Fruit fly (Drosophila melanogaster): ENCODE results near the gene Obp18a.

Gene Obp18a

dm6 chrX:19164726-19165125 lies 29.1 kb upstream of the Obp18a start (continued):
- TF ChIP-seq HHEX (GFP tag; optimal IDR thresholded peaks at IDR 0.05): peak; percentile 23
- no peak for TF ChIP-seq vvl (GFP tag; IDR thresholded peaks at IDR 0.05)
- no peak for TF ChIP-seq Bteb2 (GFP tag; optimal IDR thresholded peaks at IDR 0.05)
- peak; percentile 43 for TF ChIP-seq CG17359 (tag; optimal IDR thresholded peaks at IDR 0.05)
- no peak for TF ChIP-seq corto (GFP tag; optimal IDR thresholded peaks at IDR 0.05)
- no peak for TF ChIP-seq CG2199 (GFP tag; IDR thresholded peaks at IDR 0.05)
- TF ChIP-seq ash1 (GFP tag; optimal IDR thresholded peaks at IDR 0.05): no peak
- no peak for TF ChIP-seq B-H1 (GFP tag; IDR thresholded peaks at IDR 0.05)
- no peak for TF ChIP-seq emc (GFP tag; optimal IDR thresholded peaks at IDR 0.05)
- TF ChIP-seq Neu2 (GFP tag; optimal IDR thresholded peaks at IDR 0.05; ENCODE audit: borderline replicate concordance): no peak
- no peak for TF ChIP-seq btn (GFP tag; optimal IDR thresholded peaks at IDR 0.05)
- TF ChIP-seq en (GFP tag; optimal IDR thresholded peaks at IDR 0.05): no peak
- no peak for TF ChIP-seq NK7.1 (GFP tag; optimal IDR thresholded peaks at IDR 0.05)
- no peak; the same call in 1 of the 2 replicates for TF ChIP-seq CG6689 (GFP tag; IDR thresholded peaks at IDR 0.05)
- TF ChIP-seq CG7928 (GFP tag; optimal IDR thresholded peaks at IDR 0.05): no peak
- TF ChIP-seq CG10366 (GFP tag; IDR thresholded peaks at IDR 0.05): peak; percentile 7; the same call in 1 of the 2 replicates
- TF ChIP-seq cas (GFP tag; IDR thresholded peaks at IDR 0.05): no peak
- TF ChIP-seq Dfd (GFP tag; optimal IDR thresholded peaks at IDR 0.05): no peak
- no peak for TF ChIP-seq zen2 (GFP tag; IDR thresholded peaks at IDR 0.05; ENCODE audit: partially characterized antibody)
- peak; percentile 10 for TF ChIP-seq HLH54F (GFP tag; optimal IDR thresholded peaks at IDR 0.05)
- TF ChIP-seq CG9609 (GFP tag; optimal IDR thresholded peaks at IDR 0.05): peak; percentile 38
- TF ChIP-seq CG9932 (GFP tag; IDR thresholded peaks at IDR 0.05): no peak
- TF ChIP-seq danr (GFP tag; IDR thresholded peaks at IDR 0.05): no peak
- TF ChIP-seq CG18764 (GFP tag; optimal IDR thresholded peaks at IDR 0.05): peak; percentile 1
- no peak for TF ChIP-seq Atf3 (GFP tag; optimal IDR thresholded peaks at IDR 0.05)
- no peak for TF ChIP-seq CG13123 (GFP tag; optimal IDR thresholded peaks at IDR 0.05)
- peak; percentile 32 for TF ChIP-seq bab2 (GFP tag; optimal IDR thresholded peaks at IDR 0.05)
- no peak for TF ChIP-seq ro (GFP tag; IDR thresholded peaks at IDR 0.05)
- TF ChIP-seq Dip3 (GFP tag; optimal IDR thresholded peaks at IDR 0.05): peak; percentile 3
- TF ChIP-seq lmd (GFP tag; IDR thresholded peaks at IDR 0.05): 0 out of 2 replicates have a peak, but pooled peaks have one; percentile 37
- no peak for TF ChIP-seq CG4707 (GFP tag; optimal IDR thresholded peaks at IDR 0.05)
- TF ChIP-seq CG33557 (GFP tag; optimal IDR thresholded peaks at IDR 0.05): no peak
- no peak for TF ChIP-seq gsb (GFP tag; IDR thresholded peaks at IDR 0.05)
- no peak for TF ChIP-seq D19A (tag; optimal IDR thresholded peaks at IDR 0.05)
- TF ChIP-seq Chrac-16 (GFP tag; optimal IDR thresholded peaks at IDR 0.05): peak; percentile 50
- TF ChIP-seq br (optimal IDR thresholded peaks at IDR 0.05): no peak
- no peak for TF ChIP-seq wor (GFP tag; IDR thresholded peaks at IDR 0.05)
- no peak for TF ChIP-seq Dbx (GFP tag; IDR thresholded peaks at IDR 0.05)
- TF ChIP-seq Ptx1 (GFP tag; IDR thresholded peaks at IDR 0.05): 0 out of 2 replicates have a peak, but pooled peaks have one; percentile 30
- no peak for TF ChIP-seq ci (GFP tag; IDR thresholded peaks at IDR 0.05)
- peak; percentile 29 for TF ChIP-seq CG7839 (tag; optimal IDR thresholded peaks at IDR 0.05)
- peak; percentile 23 for TF ChIP-seq unpg (GFP tag; optimal IDR thresholded peaks at IDR 0.05)
- TF ChIP-seq CG4282 (GFP tag; optimal IDR thresholded peaks at IDR 0.05): no peak
- no peak for TF ChIP-seq hb (GFP tag; IDR thresholded peaks at IDR 0.05; ENCODE audit: partially characterized antibody)
- no peak for TF ChIP-seq CrebB (tag; optimal IDR thresholded peaks at IDR 0.05)
- TF ChIP-seq CG6791 (GFP tag; IDR thresholded peaks at IDR 0.05; ENCODE audit: partially characterized antibody): no peak
- TF ChIP-seq CG15011 (GFP tag; optimal IDR thresholded peaks at IDR 0.05): no peak
- TF ChIP-seq CG4854 (GFP tag; optimal IDR thresholded peaks at IDR 0.05): no peak
- no peak for TF ChIP-seq CG10321 (GFP tag; IDR thresholded peaks at IDR 0.05)
- TF ChIP-seq CG7271 (tag; optimal IDR thresholded peaks at IDR 0.05): no peak
- no peak for TF ChIP-seq CG16815 (GFP tag; optimal IDR thresholded peaks at IDR 0.05)
- TF ChIP-seq Nf-YB (GFP tag; optimal IDR thresholded peaks at IDR 0.05): no peak
- TF ChIP-seq CG14860 (GFP tag; IDR thresholded peaks at IDR 0.05; ENCODE audit: partially characterized antibody): no peak
